Worm (Caenorhabditis elegans): Measurements from ENCODE around the gene dmsr-11.

The dmsr-11 gene

DNA sequence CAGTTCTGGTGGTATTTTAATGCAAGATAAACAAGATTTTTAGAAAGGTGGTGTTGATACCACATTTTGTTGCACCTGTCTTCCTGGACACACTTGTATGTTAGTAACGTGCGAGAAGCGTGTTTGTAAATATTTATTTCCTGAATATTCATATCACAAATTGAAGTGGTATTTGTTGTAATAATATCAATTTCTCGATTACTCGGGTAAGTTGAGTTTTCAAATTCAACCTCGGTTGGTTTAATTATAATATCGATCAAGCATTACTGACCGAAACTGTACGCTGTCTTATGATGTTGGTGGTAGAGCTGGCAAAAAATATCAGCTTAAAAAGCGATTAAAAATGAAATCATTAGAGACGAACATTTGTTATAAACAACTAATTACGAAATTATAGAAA, at the start of gene dmsr-11:
Gene dmsr-11 (minus strand): TSS at position 101 of the 400 bp plus-strand sequence.
- TF ChIP-seq tbx-2 (tag; optimal IDR thresholded peaks at IDR 0.05): no peak
- no peak for TF ChIP-seq zag-1 (tag; optimal IDR thresholded peaks at IDR 0.05)

- no peak for TF ChIP-seq pqm-1 (tag; optimal IDR thresholded peaks at IDR 0.05)
- no peak for TF ChIP-seq unc-62 (GFP tag; optimal IDR thresholded peaks at IDR 0.05)
- TF ChIP-seq mml-1 (tag; optimal IDR thresholded peaks at IDR 0.05): no peak
- TF ChIP-seq jun-1 (tag; optimal IDR thresholded peaks at IDR 0.05): no peak
- no peak for TF ChIP-seq ztf-11 (tag; optimal IDR thresholded peaks at IDR 0.05)
- no peak for TF ChIP-seq zag-1 (tag; optimal IDR thresholded peaks at IDR 0.05)
- TF ChIP-seq elt-3 (tag; optimal IDR thresholded peaks at IDR 0.05): no peak
- no peak for TF ChIP-seq pha-4 (tag; optimal IDR thresholded peaks at IDR 0.05)
- TF ChIP-seq nfya-1 (tag; optimal IDR thresholded peaks at IDR 0.05; ENCODE audit: insufficient read depth): no peak
- no peak for TF ChIP-seq lin-15B (tag; optimal IDR thresholded peaks at IDR 0.05)
- TF ChIP-seq nhr-28 (tag; optimal IDR thresholded peaks at IDR 0.05): no peak
- no peak for TF ChIP-seq mdl-1 (tag; optimal IDR thresholded peaks at IDR 0.05)
- no peak for TF ChIP-seq hmg-11 (tag; optimal IDR thresholded peaks at IDR 0.05)
- no peak for TF ChIP-seq elt-1 (tag; optimal IDR thresholded peaks at IDR 0.05)
- no peak for TF ChIP-seq ceh-9 (tag; optimal IDR thresholded peaks at IDR 0.05)
- TF ChIP-seq nhr-11 (tag; optimal IDR thresholded peaks at IDR 0.05): no peak
- TF ChIP-seq fos-1 (tag; optimal IDR thresholded peaks at IDR 0.05): no peak
- no peak for TF ChIP-seq nhr-43 (tag; optimal IDR thresholded peaks at IDR 0.05; ENCODE audit: poor library complexity, severe bottlenecking)
These were observed 42.6 kb upstream of the dmsr-11 start, which contains the start of gene lgc-54 for ce11 chrV:6846507-6846906. TSS of gene lgc-54 (minus strand) at chrV:6846607.

- no peak for TF ChIP-seq eor-1 (tag; optimal IDR thresholded peaks at IDR 0.05)
- no peak for TF ChIP-seq ceh-82 (tag; optimal IDR thresholded peaks at IDR 0.05)
- TF ChIP-seq unc-39 (tag; optimal IDR thresholded peaks at IDR 0.05): no peak
- no peak for TF ChIP-seq nfya-1 (tag; optimal IDR thresholded peaks at IDR 0.05; ENCODE audit: insufficient read depth)
- TF ChIP-seq unc-62 (GFP tag; optimal IDR thresholded peaks at IDR 0.05): no peak
- no peak for TF ChIP-seq nhr-23 (tag; optimal IDR thresholded peaks at IDR 0.05)
- no peak for TF ChIP-seq zag-1 (tag; optimal IDR thresholded peaks at IDR 0.05)
- no peak for TF ChIP-seq fos-1 (tag; optimal IDR thresholded peaks at IDR 0.05)
- no peak for TF ChIP-seq ama-1 (optimal IDR thresholded peaks at IDR 0.05)
- no peak for TF ChIP-seq lin-15B (tag; optimal IDR thresholded peaks at IDR 0.05)
- TF ChIP-seq R02D3.7 (tag; optimal IDR thresholded peaks at IDR 0.05): no peak
- TF ChIP-seq mdl-1 (tag; optimal IDR thresholded peaks at IDR 0.05): no peak
- TF ChIP-seq nhr-11 (tag; optimal IDR thresholded peaks at IDR 0.05): no peak
These were observed 38.5 kb upstream of the dmsr-11 start, which contains the start of gene T15B7.1 for ce11 chrV:6842437-6842836. TSS of gene T15B7.1 (plus strand) at chrV:6842737.

ce11 chrV:6839008-6839407, 35.1 kb upstream of the dmsr-11 start, which contains the start of gene hpo-8:
TSS of gene hpo-8 (plus strand) at chrV:6839289.
- no peak for TF ChIP-seq nhr-67 (tag; optimal IDR thresholded peaks at IDR 0.05)
- TF ChIP-seq ama-1 (optimal IDR thresholded peaks at IDR 0.05): no peak
- TF ChIP-seq egl-5 (tag; optimal IDR thresholded peaks at IDR 0.05): no peak
- no peak for TF ChIP-seq lin-15B (tag; optimal IDR thresholded peaks at IDR 0.05)
- TF ChIP-seq R02D3.7 (tag; optimal IDR thresholded peaks at IDR 0.05): no peak
- no peak for TF ChIP-seq nhr-23 (tag; optimal IDR thresholded peaks at IDR 0.05)
- peak; percentile 32 for TF ChIP-seq elt-2 (tag; optimal IDR thresholded peaks at IDR 0.05)
- TF ChIP-seq pqm-1 (tag; optimal IDR thresholded peaks at IDR 0.05): peak; percentile 3
- no peak for TF ChIP-seq skn-1 (tag; optimal IDR thresholded peaks at IDR 0.05)
- TF ChIP-seq ceh-28 (tag; optimal IDR thresholded peaks at IDR 0.05): no peak
- no peak for TF ChIP-seq ceh-16 (tag; optimal IDR thresholded peaks at IDR 0.05)
- no peak for TF ChIP-seq ztf-4 (tag; optimal IDR thresholded peaks at IDR 0.05)

DNA sequence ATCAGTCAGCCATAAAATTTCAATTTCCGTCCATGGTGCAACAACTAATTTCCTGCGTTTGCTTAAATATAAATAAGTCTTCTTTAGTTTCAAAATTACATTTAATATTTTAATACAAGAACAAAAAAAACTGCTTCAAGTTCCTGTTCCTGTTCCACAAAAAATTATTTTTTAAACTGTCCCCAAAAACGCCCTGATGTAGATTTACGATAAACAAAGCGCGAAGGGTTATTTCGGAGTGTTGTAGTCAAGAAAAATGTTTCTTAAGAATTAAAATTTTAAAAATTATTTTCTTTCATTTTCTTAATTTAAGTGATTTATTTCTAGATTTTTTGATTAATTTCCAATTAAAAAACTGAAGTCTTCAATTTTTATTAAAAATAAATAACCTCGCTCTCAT, 34.7 kb upstream of the dmsr-11 start, which contains the start of gene T15B7.15:
Gene T15B7.15 (minus strand): TSS at position 67 of the 400 bp plus-strand sequence.
- TF ChIP-seq unc-62 (GFP tag; optimal IDR thresholded peaks at IDR 0.05) (no peak), hmg-11 (tag; optimal IDR thresholded peaks at IDR 0.05) (peak; percentile 20), ceh-9 (tag; optimal IDR thresholded peaks at IDR 0.05) (no peak), mml-1 (tag; optimal IDR thresholded peaks at IDR 0.05) (no peak), egl-27 (tag; optimal IDR thresholded peaks at IDR 0.05) (no peak), lin-15B (tag; optimal IDR thresholded peaks at IDR 0.05) (peak; percentile 57), nfya-1 (tag; optimal IDR thresholded peaks at IDR 0.05; ENCODE audit: insufficient read depth) (peak; percentile 44), daf-12 (tag; optimal IDR thresholded peaks at IDR 0.05) (no peak), fkh-2 (tag; optimal IDR thresholded peaks at IDR 0.05) (no peak), nhr-23 (tag; optimal IDR thresholded peaks at IDR 0.05) (peak; percentile 43), R02D3.7 (tag; optimal IDR thresholded peaks at IDR 0.05) (peak; percentile 96), pha-4 (tag; optimal IDR thresholded peaks at IDR 0.05) (peak; percentile 51), nhr-28 (tag; optimal IDR thresholded peaks at IDR 0.05) (no peak), ztf-11 (tag; optimal IDR thresholded peaks at IDR 0.05) (no peak), zag-1 (tag; optimal IDR thresholded peaks at IDR 0.05) (no peak)

Data from whole organism, L3 larva.